Worm (Caenorhabditis elegans) whole organism, L4 larva: ENCODE measurements around the gene hpl-1.

Experiments
- R02D3.7 ChIP-seq: fragments of 150-350 bp; sonication (generic microtip); optimal IDR thresholded peaks from 3 replicates; lab custom pipeline; 2014; ENCODE audit warnings: missing biosample characterization, missing genetic modification characterization
- aha-1 ChIP-seq: fragments of 150-350 bp; peaks from one replicate; lab custom pipeline; 2014; ENCODE audit warnings: missing biosample characterization, missing genetic modification characterization
- arid-1 ChIP-seq: fragments of 200-800 bp; sonication (Bioruptor generic); conservative IDR thresholded peaks from 2 replicates; pipeline ENCODE4 v1.3.6; 2022; ENCODE audit warnings: missing genetic modification reagents, missing genetic modification characterization, missing compliant biosample characterization
- ceh-28 ChIP-seq: fragments of 150-350 bp; optimal IDR thresholded peaks from 2 replicates; lab custom pipeline; 2014; ENCODE audit warnings: missing biosample characterization, missing genetic modification reagents, missing genetic modification characterization
- ceh-32 ChIP-seq: sonication (generic microtip); optimal IDR thresholded peaks from 2 replicates; lab custom pipeline; 2016; ENCODE audit warnings: mild to moderate bottlenecking, missing genetic modification characterization, missing compliant biosample characterization; ENCODE audit not compliant: poor library complexity
- ctbp-1 ChIP-seq: fragments of 200-800 bp; sonication (Bioruptor generic); IDR thresholded peaks from 2 replicates; pipeline ENCODE4 v1.3.6; 2022; ENCODE audit warnings: missing genetic modification reagents, missing genetic modification characterization, missing compliant biosample characterization
- daf-16 ChIP-seq, 3 experiments: sonication (generic microtip); optimal IDR thresholded peaks; 2 replicates each; lab custom pipeline; 2016 to 2017; ENCODE audit warnings: missing genetic modification characterization in 3 of 3, missing genetic modification reagents in 3 of 3, mild to moderate bottlenecking in 2 of 3, missing compliant biosample characterization in 2 of 3, missing biosample characterization in 1 of 3, moderate library complexity in 1 of 3
- dmd-6 ChIP-seq: fragments of 200-800 bp; sonication (Bioruptor generic); IDR thresholded peaks from 2 replicates; pipeline ENCODE4 v1.3.6; 2022; ENCODE audit warnings: missing genetic modification reagents, missing genetic modification characterization, missing compliant biosample characterization
- dve-1 ChIP-seq: sonication (generic microtip); optimal IDR thresholded peaks from 2 replicates; lab custom pipeline; 2017; ENCODE audit warnings: antibody characterized with exemption, mild to moderate bottlenecking, missing genetic modification characterization, missing compliant biosample characterization; ENCODE audit not compliant: insufficient read depth
- fkh-10 ChIP-seq: fragments of 150-350 bp; optimal IDR thresholded peaks from 2 replicates; lab custom pipeline; 2014; ENCODE audit warnings: missing biosample characterization, missing genetic modification reagents, missing genetic modification characterization
- hif-1 ChIP-seq, 2 experiments: sonication (generic microtip); optimal IDR thresholded peaks; 2 replicates each; lab custom pipeline; 2016 to 2017; ENCODE audit warnings: missing compliant biosample characterization in 2 of 2, missing genetic modification characterization in 2 of 2, missing genetic modification reagents in 2 of 2, missing genotype in 2 of 2, mild to moderate bottlenecking in 1 of 2
- hlh-11 ChIP-seq: fragments of 200-800 bp; sonication (Bioruptor generic); optimal IDR thresholded peaks from 2 replicates; lab custom pipeline; 2018; ENCODE audit warnings: mild to moderate bottlenecking, missing genetic modification characterization, missing compliant biosample characterization
- hlh-30 ChIP-seq: sonication (generic microtip); optimal IDR thresholded peaks from 2 replicates; lab custom pipeline; 2017; ENCODE audit warnings: antibody characterized with exemption, mild to moderate bottlenecking, missing genetic modification characterization, missing compliant biosample characterization; ENCODE audit not compliant: insufficient read depth
- hmg-1.1 ChIP-seq: fragments of 200-800 bp; sonication (Bioruptor generic); IDR thresholded peaks from 2 replicates; pipeline ENCODE4 v1.3.6; 2022; ENCODE audit warnings: missing genetic modification reagents, missing genetic modification characterization, missing compliant biosample characterization
- lin-15B ChIP-seq: fragments of 150-350 bp; sonication (generic microtip); optimal IDR thresholded peaks from 3 replicates; lab custom pipeline; 2014; ENCODE audit warnings: missing biosample characterization, missing genetic modification characterization
- lir-3 ChIP-seq: sonication (generic microtip); optimal IDR thresholded peaks from 2 replicates; lab custom pipeline; 2016; ENCODE audit warnings: mild to moderate bottlenecking, missing genetic modification characterization, missing compliant biosample characterization
- lsy-2 ChIP-seq, 2 experiments: fragments of 150-350 bp in 1 of 2; sonication (generic microtip) in 1 of 2; optimal IDR thresholded peaks; 2 replicates each; lab custom pipeline; 2014 to 2017; ENCODE audit warnings: missing biosample characterization in 2 of 2, missing genetic modification characterization in 2 of 2
- madf-5 ChIP-seq, 2 experiments: fragments of 200-800 bp; sonication (Bioruptor generic); IDR thresholded peaks; 2 replicates each; pipeline ENCODE4 v1.3.6; 2022; ENCODE audit warnings: missing compliant biosample characterization in 2 of 2, missing genetic modification characterization in 2 of 2
- mdl-1 ChIP-seq, 2 experiments: fragments of 150-350 bp in 1 of 2; sonication (generic microtip) in 1 of 2; optimal IDR thresholded peaks; 2 replicates each; lab custom pipeline; 2014 to 2017; ENCODE audit warnings: missing biosample characterization in 2 of 2, missing genetic modification characterization in 2 of 2
- mep-1 ChIP-seq: fragments of 150-350 bp; sonication (generic microtip); optimal IDR thresholded peaks from 3 replicates; lab custom pipeline; 2014; ENCODE audit warnings: missing biosample characterization, missing genetic modification characterization
- mes-2 ChIP-seq: sonication (generic microtip); optimal IDR thresholded peaks from 2 replicates; lab custom pipeline; 2016; ENCODE audit warnings: missing genotype, mild to moderate bottlenecking, missing genetic modification characterization, missing compliant biosample characterization; ENCODE audit not compliant: poor library complexity, severe bottlenecking
- mxl-3 ChIP-seq: fragments of 200-800 bp; sonication (Bioruptor generic); optimal IDR thresholded peaks from 2 replicates; lab custom pipeline; 2018; ENCODE audit warnings: mild to moderate bottlenecking, missing genetic modification characterization, missing compliant biosample characterization
- nhr-10 ChIP-seq: fragments of 150-350 bp; optimal IDR thresholded peaks from 2 replicates; lab custom pipeline; 2014; ENCODE audit warnings: missing biosample characterization, missing genetic modification characterization
- nhr-102 ChIP-seq: sonication (generic microtip); optimal IDR thresholded peaks from 2 replicates; lab custom pipeline; 2016; ENCODE audit warnings: mild to moderate bottlenecking, missing genetic modification characterization, moderate library complexity, missing compliant biosample characterization
- nhr-25 ChIP-seq: sonication (generic microtip); optimal IDR thresholded peaks from 2 replicates; lab custom pipeline; 2017; ENCODE audit warnings: missing genetic modification characterization, mild to moderate bottlenecking, missing compliant biosample characterization, antibody characterized with exemption, moderate library complexity, borderline replicate concordance; ENCODE audit not compliant: insufficient read depth
- nhr-28 ChIP-seq: fragments of 150-350 bp; optimal IDR thresholded peaks from 2 replicates; lab custom pipeline; 2014; ENCODE audit warnings: missing biosample characterization, missing genetic modification characterization
- nhr-42 ChIP-seq: fragments of 200-800 bp; sonication (Bioruptor generic); IDR thresholded peaks from 2 replicates; pipeline ENCODE4 v1.3.6; 2022; ENCODE audit warnings: missing genetic modification characterization, missing compliant biosample characterization
- nhr-48 ChIP-seq: sonication (generic microtip); optimal IDR thresholded peaks from 2 replicates; lab custom pipeline; 2016; ENCODE audit warnings: mild to moderate bottlenecking, missing genetic modification characterization, missing compliant biosample characterization
- nhr-6 ChIP-seq: fragments of 150-350 bp; optimal IDR thresholded peaks from 2 replicates; lab custom pipeline; 2014; ENCODE audit warnings: missing biosample characterization, missing genetic modification characterization
- nhr-77 ChIP-seq: fragments of 150-350 bp; optimal IDR thresholded peaks from 2 replicates; lab custom pipeline; 2014; ENCODE audit warnings: missing biosample characterization, missing genetic modification characterization
- pha-4 ChIP-seq, 2 experiments: fragments of 150-350 bp in 1 of 2; fragments of 200-800 bp in 1 of 2; sonication (Bioruptor generic) in 1 of 2; IDR thresholded peaks in 1 of 2; optimal IDR thresholded peaks in 1 of 2; 2 replicates each; pipeline versions ENCODE4 v1.3.6 to Lab custom; 2014 to 2022; ENCODE audit warnings: missing genetic modification characterization in 2 of 2, missing genetic modification reagents in 2 of 2, missing biosample characterization in 1 of 2, missing compliant biosample characterization in 1 of 2
- php-3 ChIP-seq: fragments of 200-800 bp; sonication (Bioruptor generic); IDR thresholded peaks from 2 replicates; pipeline ENCODE4 v1.3.6; 2022; ENCODE audit warnings: missing genetic modification reagents, missing genetic modification characterization, missing compliant biosample characterization
- pqm-1 ChIP-seq: sonication (generic microtip); optimal IDR thresholded peaks from 2 replicates; lab custom pipeline; 2017; ENCODE audit warnings: missing biosample characterization, missing genetic modification characterization
- saeg-2 ChIP-seq: fragments of 200-800 bp; sonication (Bioruptor generic); IDR thresholded peaks from 2 replicates; pipeline ENCODE4 v1.3.6; 2022; ENCODE audit warnings: missing genetic modification reagents, missing genetic modification characterization, missing compliant biosample characterization
- spr-3 ChIP-seq: fragments of 200-800 bp; sonication (Bioruptor generic); optimal IDR thresholded peaks from 2 replicates; lab custom pipeline; 2018; ENCODE audit warnings: mild to moderate bottlenecking, missing genetic modification characterization, missing compliant biosample characterization
- tra-1 ChIP-seq: fragments of 200-800 bp; sonication (Bioruptor generic); IDR thresholded peaks from 2 replicates; pipeline ENCODE4 v1.3.6; 2022; ENCODE audit warnings: missing genetic modification reagents, missing genetic modification characterization, missing compliant biosample characterization
- unc-130 ChIP-seq: sonication (generic microtip); optimal IDR thresholded peaks from 2 replicates; lab custom pipeline; 2016; ENCODE audit warnings: missing genetic modification reagents, missing genetic modification characterization, missing compliant biosample characterization
- unc-62 ChIP-seq, 3 experiments: fragments of 150-350 bp in 1 of 3; sonication (generic microtip); optimal IDR thresholded peaks in 2 of 3; peaks in 1 of 3; 1 replicate in 1 of 3; 2 replicates in 2 of 3; lab custom pipeline; 2014 to 2017; ENCODE audit warnings: missing biosample characterization in 3 of 3, missing genetic modification characterization in 3 of 3, missing genetic modification reagents in 3 of 3, missing genotype in 1 of 3
- ztf-7 ChIP-seq: fragments of 150-350 bp; optimal IDR thresholded peaks from 2 replicates; lab custom pipeline; 2014; ENCODE audit warnings: missing biosample characterization, missing genetic modification characterization

Gene hpl-1

DNA sequence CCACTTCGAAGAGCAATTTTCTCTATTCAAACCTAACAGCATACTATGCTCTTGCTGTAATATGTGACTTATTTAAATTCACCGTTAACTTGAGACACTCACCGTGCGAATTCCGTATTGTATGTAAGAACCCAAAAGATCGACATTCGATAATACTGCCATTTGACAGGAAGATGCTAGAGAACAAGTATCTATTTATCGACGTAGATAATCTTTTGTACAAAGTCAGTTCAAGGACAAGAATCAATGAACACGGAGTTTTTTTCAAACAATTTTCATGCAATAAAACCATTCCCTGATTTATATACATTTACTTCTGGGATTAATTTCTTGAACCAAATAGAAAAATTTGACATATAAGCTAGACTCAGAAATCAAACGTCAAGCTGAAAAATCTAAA is 3.1 kb downstream of the hpl-1 start, which contains the start of gene K08H2.7:
K08H2.7 (minus strand) TSS at position 173 of the 400 bp plus-strand sequence.
- TF ChIP-seq nhr-6 (tag; lab: Kevin White, UChicago) (no peak), nhr-48 (tag; lab: Kevin White, UChicago) (no peak), aha-1 (tag; lab: Kevin White, UChicago) (peak; percentile 11)
- TF ChIP-seq, all 104 proteins: peak for 1

- peak; percentile 23 for TF ChIP-seq aha-1 (tag; lab: Kevin White, UChicago)
- TF ChIP-seq fkh-10: no peak
- no peak for TF ChIP-seq php-3 (GFP tag; lab: Robert Waterston, UW)
- no peak for TF ChIP-seq ceh-32
- peak; percentile 15 for TF ChIP-seq mxl-3 (GFP tag; lab: Kevin White, UChicago)
- TF ChIP-seq unc-130: no peak
- TF ChIP-seq unc-62 (GFP tag; optimal IDR thresholded peaks at IDR 0.05 in 1 of 2; lab: Kevin White, UChicago): peak in 1 of 2 experiments; percentile 97
- TF ChIP-seq unc-62 (tag; optimal IDR thresholded peaks at IDR 0.05; lab: Kevin White, UChicago): no peak
- no peak for TF ChIP-seq ceh-28 (tag; lab: Kevin White, UChicago)
- no peak for TF ChIP-seq arid-1 (GFP tag; lab: Robert Waterston, UW)
- TF ChIP-seq ctbp-1 (GFP tag; lab: Robert Waterston, UW): no peak
Observed at ce11 chrX:13249102-13249501, 3.9 kb downstream of the hpl-1 start.

ce11 chrX:13250163-13250562 is 5.0 kb downstream of the hpl-1 start:
- TF ChIP-seq lsy-2 (tag; optimal IDR thresholded peaks at IDR 0.05; lab: Kevin White, UChicago) (peak in 1 of 2 experiments; percentile 48), madf-5 (GFP tag; IDR thresholded peaks at IDR 0.05; lab: Robert Waterston, UW) (no peak), hif-1 (tag; optimal IDR thresholded peaks at IDR 0.05; lab: Kevin White, UChicago) (peak in 1 of 2 experiments; percentile 41), nhr-42 (GFP tag; lab: Robert Waterston, UW) (0 out of 2 replicates have a peak, but pooled peaks have one; percentile 15), hlh-11 (tag; lab: Kevin White, UChicago) (peak; percentile 83), nhr-48 (tag; lab: Kevin White, UChicago) (peak; percentile 39), saeg-2 (GFP tag; lab: Robert Waterston, UW) (no peak), ztf-7 (tag; lab: Kevin White, UChicago) (no peak), nhr-25 (tag; lab: Kevin White, UChicago) (peak; percentile 53), nhr-28 (tag; lab: Kevin White, UChicago) (peak; percentile 95), php-3 (GFP tag; lab: Robert Waterston, UW) (0 out of 2 replicates have a peak, but pooled peaks have one; percentile 44), unc-62 (GFP tag; optimal IDR thresholded peaks at IDR 0.05 in 1 of 2; lab: Kevin White, UChicago) (peak in 1 of 2 experiments; percentile 33), unc-62 (tag; optimal IDR thresholded peaks at IDR 0.05; lab: Kevin White, UChicago) (no peak), nhr-102 (tag; lab: Kevin White, UChicago) (peak; percentile 28), mdl-1 (tag; optimal IDR thresholded peaks at IDR 0.05; lab: Kevin White, UChicago) (peak; percentile 38 to 90), mxl-3 (GFP tag; lab: Kevin White, UChicago) (peak; percentile 78), dve-1 (peak; percentile 92), mep-1 (tag; lab: Kevin White, UChicago) (peak; percentile 78), lin-15B (tag; lab: Kevin White, UChicago) (no peak), hmg-1.1 (GFP tag; lab: Robert Waterston, UW) (peak; percentile 34; the same call in 1 of the 2 replicates), tra-1 (GFP tag; lab: Robert Waterston, UW) (peak; percentile 65; the same call in 1 of the 2 replicates), R02D3.7 (tag; lab: Kevin White, UChicago) (no peak), dmd-6 (peak; percentile 83), nhr-10 (tag; lab: Kevin White, UChicago) (peak; percentile 86), nhr-77 (tag; lab: Kevin White, UChicago) (peak; percentile 78), pqm-1 (peak; percentile 66), nhr-6 (tag; lab: Kevin White, UChicago) (peak; percentile 6), arid-1 (GFP tag; lab: Robert Waterston, UW) (0 out of 2 replicates have a peak, but pooled peaks have one; percentile 29), pha-4 (GFP tag; IDR thresholded peaks at IDR 0.05; lab: Robert Waterston, UW) (no peak), pha-4 (tag; optimal IDR thresholded peaks at IDR 0.05; lab: Kevin White, UChicago) (peak; percentile 68), mes-2 (tag; lab: Kevin White, UChicago) (peak; percentile 64), daf-16 (GFP tag; optimal IDR thresholded peaks at IDR 0.05; lab: Kevin White, UChicago) (peak in 1 of 2 experiments; percentile 68), daf-16 (tag; optimal IDR thresholded peaks at IDR 0.05; lab: Kevin White, UChicago) (peak; percentile 95), spr-3 (no peak), hlh-30 (tag; lab: Kevin White, UChicago) (peak; percentile 84), lir-3 (tag; lab: Kevin White, UChicago) (no peak), aha-1 (tag; lab: Kevin White, UChicago) (peak; percentile 98)
